Worm (Caenorhabditis elegans) whole organism, L2 larva: ENCODE data around the gene C17C3.3.

Experiments
- C34F6.9 ChIP-seq: fragments of 150-350 bp; optimal IDR thresholded peaks from 2 replicates; lab custom pipeline; 2014; ENCODE audit warnings: missing biosample characterization, missing genetic modification characterization
- F13H6.1 ChIP-seq: sonication (generic microtip); optimal IDR thresholded peaks from 2 replicates; lab custom pipeline; 2016; ENCODE audit warnings: missing genetic modification characterization, missing compliant biosample characterization
- R02D3.7 ChIP-seq: fragments of 150-350 bp; optimal IDR thresholded peaks from 2 replicates; lab custom pipeline; 2014; ENCODE audit warnings: missing biosample characterization, missing genetic modification characterization
- Y55F3AM.14 ChIP-seq: fragments of 200-800 bp; sonication (Bioruptor generic); optimal IDR thresholded peaks from 2 replicates; lab custom pipeline; 2018; ENCODE audit warnings: mild to moderate bottlenecking, missing genetic modification characterization, missing compliant biosample characterization
- ZK546.5 ChIP-seq: sonication (generic microtip); optimal IDR thresholded peaks from 2 replicates; lab custom pipeline; 2017; ENCODE audit warnings: missing biosample characterization, missing genetic modification characterization
- aly-2 ChIP-seq: fragments of 150-350 bp; optimal IDR thresholded peaks from 2 replicates; lab custom pipeline; 2014; ENCODE audit warnings: missing biosample characterization, missing genetic modification characterization
- ama-1 ChIP-seq: fragments of 150-350 bp; optimal IDR thresholded peaks from 2 replicates; lab custom pipeline; 2018; ENCODE audit warnings: inconsistent platforms
- ceh-16 ChIP-seq: fragments of 150-350 bp; optimal IDR thresholded peaks from 2 replicates; lab custom pipeline; 2014; ENCODE audit warnings: missing biosample characterization, missing genetic modification characterization
- ceh-82 ChIP-seq: fragments of 150-350 bp; optimal IDR thresholded peaks from 2 replicates; lab custom pipeline; 2014; ENCODE audit warnings: missing biosample characterization, missing genetic modification characterization
- crh-2 ChIP-seq: sonication (generic microtip); optimal IDR thresholded peaks from 2 replicates; lab custom pipeline; 2017; ENCODE audit warnings: missing biosample characterization, missing genetic modification characterization
- dmd-4 ChIP-seq: sonication (generic microtip); optimal IDR thresholded peaks from 2 replicates; lab custom pipeline; 2017; ENCODE audit warnings: missing biosample characterization, missing genetic modification characterization
- elt-1 ChIP-seq: fragments of 150-350 bp; optimal IDR thresholded peaks from 2 replicates; lab custom pipeline; 2014; ENCODE audit warnings: missing biosample characterization, missing genetic modification characterization
- elt-3 ChIP-seq: sonication (generic microtip); optimal IDR thresholded peaks from 2 replicates; lab custom pipeline; 2017; ENCODE audit warnings: missing biosample characterization, missing genetic modification characterization
- fos-1 ChIP-seq: fragments of 150-350 bp; optimal IDR thresholded peaks from 2 replicates; lab custom pipeline; 2014; ENCODE audit warnings: missing biosample characterization, missing genetic modification characterization
- gmeb-1 ChIP-seq: fragments of 150-350 bp; optimal IDR thresholded peaks from 2 replicates; lab custom pipeline; 2014; ENCODE audit warnings: missing biosample characterization, missing genetic modification characterization
- lin-11 ChIP-seq: fragments of 150-350 bp; sonication (generic microtip); optimal IDR thresholded peaks from 2 replicates; lab custom pipeline; 2014; ENCODE audit warnings: missing biosample characterization, missing genetic modification characterization, inconsistent platforms, mixed read lengths
- lin-13 ChIP-seq: fragments of 150-350 bp; optimal IDR thresholded peaks from 2 replicates; lab custom pipeline; 2014; ENCODE audit warnings: missing biosample characterization, missing genetic modification reagents, missing genetic modification characterization
- lin-39 ChIP-seq: fragments of 150-350 bp; optimal IDR thresholded peaks from 2 replicates; lab custom pipeline; 2014; ENCODE audit warnings: missing biosample characterization, missing genetic modification reagents, missing genetic modification characterization
- lsy-2 ChIP-seq, 2 experiments: fragments of 150-350 bp in 1 of 2; sonication (generic microtip) in 1 of 2; optimal IDR thresholded peaks; 2 replicates each; lab custom pipeline; 2014 to 2017; ENCODE audit warnings: missing biosample characterization in 2 of 2, missing genetic modification characterization in 2 of 2
- mab-5 ChIP-seq: fragments of 150-350 bp; optimal IDR thresholded peaks from 2 replicates; lab custom pipeline; 2014; ENCODE audit warnings: missing biosample characterization, missing genetic modification characterization
- mbf-1 ChIP-seq: sonication (generic microtip); optimal IDR thresholded peaks from 2 replicates; lab custom pipeline; 2017; ENCODE audit warnings: missing biosample characterization, missing genetic modification characterization
- mdl-1 ChIP-seq, 2 experiments: fragments of 150-350 bp in 1 of 2; sonication (generic microtip) in 1 of 2; optimal IDR thresholded peaks; 2 replicates each; lab custom pipeline; 2017; ENCODE audit warnings: missing biosample characterization in 2 of 2, missing genetic modification characterization in 2 of 2
- nhr-10 ChIP-seq: sonication (generic microtip); optimal IDR thresholded peaks from 2 replicates; lab custom pipeline; 2017; ENCODE audit warnings: missing biosample characterization, missing genetic modification characterization
- nhr-11 ChIP-seq: fragments of 150-350 bp; optimal IDR thresholded peaks from 2 replicates; lab custom pipeline; 2014; ENCODE audit warnings: missing biosample characterization, missing genetic modification characterization
- nhr-12 ChIP-seq: fragments of 150-350 bp; optimal IDR thresholded peaks from 2 replicates; lab custom pipeline; 2014; ENCODE audit warnings: missing biosample characterization, missing genetic modification characterization
- nhr-129 ChIP-seq: fragments of 150-350 bp; optimal IDR thresholded peaks from 2 replicates; lab custom pipeline; 2014; ENCODE audit warnings: missing biosample characterization, missing genetic modification characterization
- nhr-21 ChIP-seq: fragments of 150-350 bp; optimal IDR thresholded peaks from 2 replicates; lab custom pipeline; 2014; ENCODE audit warnings: missing biosample characterization, missing genetic modification characterization
- nhr-23 ChIP-seq: fragments of 150-350 bp; optimal IDR thresholded peaks from 2 replicates; lab custom pipeline; 2014; ENCODE audit warnings: missing biosample characterization, missing genetic modification reagents, missing genetic modification characterization
- nhr-237 ChIP-seq: fragments of 150-350 bp; optimal IDR thresholded peaks from 2 replicates; lab custom pipeline; 2014; ENCODE audit warnings: missing biosample characterization, missing genetic modification characterization
- nhr-25 ChIP-seq: fragments of 150-350 bp; sonication (generic microtip); optimal IDR thresholded peaks from 3 replicates; lab custom pipeline; 2014; ENCODE audit warnings: missing biosample characterization, missing genetic modification characterization
- nhr-6 ChIP-seq: fragments of 150-350 bp; optimal IDR thresholded peaks from 2 replicates; lab custom pipeline; 2014; ENCODE audit warnings: missing biosample characterization, missing genetic modification characterization
- nhr-77 ChIP-seq: fragments of 150-350 bp; optimal IDR thresholded peaks from 2 replicates; lab custom pipeline; 2014; ENCODE audit warnings: missing biosample characterization, missing genetic modification characterization
- peb-1 ChIP-seq: fragments of 150-350 bp; optimal IDR thresholded peaks from 2 replicates; lab custom pipeline; 2014; ENCODE audit warnings: missing biosample characterization, missing genetic modification characterization
- sma-3 ChIP-seq: sonication (generic microtip); optimal IDR thresholded peaks from 2 replicates; lab custom pipeline; 2016; ENCODE audit warnings: missing genetic modification reagents, missing genetic modification characterization, missing compliant biosample characterization
- sma-9 ChIP-seq, 2 experiments: fragments of 150-350 bp in 1 of 2; sonication (generic microtip) in 1 of 2; optimal IDR thresholded peaks; 2 replicates each; lab custom pipeline; 2014 to 2016; ENCODE audit warnings: missing genetic modification characterization in 2 of 2, mild to moderate bottlenecking in 1 of 2, missing biosample characterization in 1 of 2, missing compliant biosample characterization in 1 of 2, missing genetic modification reagents in 1 of 2, moderate library complexity in 1 of 2
- snpc-4 ChIP-seq: fragments of 150-350 bp; optimal IDR thresholded peaks from 2 replicates; lab custom pipeline; 2014; ENCODE audit warnings: missing biosample characterization, missing genetic modification characterization
- unc-39 ChIP-seq: fragments of 150-350 bp; optimal IDR thresholded peaks from 2 replicates; lab custom pipeline; 2014; ENCODE audit warnings: missing biosample characterization, missing genetic modification characterization
- unc-55 ChIP-seq: fragments of 150-350 bp; sonication (generic microtip); optimal IDR thresholded peaks from 3 replicates; lab custom pipeline; 2014; ENCODE audit warnings: missing biosample characterization, missing genetic modification reagents, missing genetic modification characterization
- unc-62 ChIP-seq: fragments of 150-350 bp; optimal IDR thresholded peaks from 2 replicates; lab custom pipeline; 2014; ENCODE audit warnings: missing biosample characterization, missing genetic modification reagents, missing genetic modification characterization
- zag-1 ChIP-seq: fragments of 150-350 bp; optimal IDR thresholded peaks from 2 replicates; lab custom pipeline; 2014; ENCODE audit warnings: missing biosample characterization, missing genetic modification characterization
- ztf-11 ChIP-seq: sonication (generic microtip); optimal IDR thresholded peaks from 2 replicates; lab custom pipeline; 2017; ENCODE audit warnings: missing biosample characterization, missing genetic modification characterization
- ztf-4 ChIP-seq: fragments of 150-350 bp; optimal IDR thresholded peaks from 2 replicates; lab custom pipeline; 2014; ENCODE audit warnings: missing biosample characterization, missing genetic modification characterization

Gene C17C3.3

DNA sequence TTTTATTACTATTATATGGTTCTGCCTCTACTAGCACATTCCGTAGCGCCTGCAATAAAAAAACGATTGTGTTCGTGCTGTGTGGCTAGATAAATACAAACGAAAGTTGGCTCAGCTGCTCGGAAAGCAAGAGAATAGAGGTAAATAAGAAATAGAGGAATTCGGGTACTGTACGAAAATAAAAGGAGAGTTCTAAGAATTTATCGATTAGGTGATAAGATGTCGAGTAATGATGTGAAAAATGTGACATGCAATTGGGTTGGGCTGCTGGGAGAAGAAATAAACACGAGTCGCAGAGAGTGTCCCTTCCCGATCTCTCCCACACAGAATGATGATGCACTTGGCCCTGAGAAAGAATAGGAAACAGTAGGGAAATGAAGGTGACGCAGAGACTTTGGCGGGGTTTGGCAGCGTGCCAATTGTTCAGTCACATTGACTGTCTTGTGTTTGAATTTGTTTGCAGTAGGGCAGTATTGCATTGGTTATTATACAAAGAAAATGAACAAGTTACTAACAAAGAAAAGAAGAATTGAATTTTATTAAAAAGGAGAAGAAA lies 31.9 kb downstream of the C17C3.3 start, which contains the start of gene cdc-14 (continued):
- TF ChIP-seq dmd-4 (no peak), F13H6.1 (tag; lab: Kevin White, UChicago) (peak; percentile 86), peb-1 (tag; lab: Kevin White, UChicago) (no peak), ceh-16 (peak; percentile 63), nhr-77 (tag; lab: Kevin White, UChicago) (no peak), mab-5 (tag; lab: Kevin White, UChicago) (peak; percentile 35), nhr-10 (no peak), nhr-21 (tag; lab: Kevin White, UChicago) (peak; percentile 41), C34F6.9 (peak; percentile 82), unc-55 (GFP tag; lab: Kevin White, UChicago) (peak; percentile 28)
- TF ChIP-seq, all 48 proteins: peak for 24

DNA sequence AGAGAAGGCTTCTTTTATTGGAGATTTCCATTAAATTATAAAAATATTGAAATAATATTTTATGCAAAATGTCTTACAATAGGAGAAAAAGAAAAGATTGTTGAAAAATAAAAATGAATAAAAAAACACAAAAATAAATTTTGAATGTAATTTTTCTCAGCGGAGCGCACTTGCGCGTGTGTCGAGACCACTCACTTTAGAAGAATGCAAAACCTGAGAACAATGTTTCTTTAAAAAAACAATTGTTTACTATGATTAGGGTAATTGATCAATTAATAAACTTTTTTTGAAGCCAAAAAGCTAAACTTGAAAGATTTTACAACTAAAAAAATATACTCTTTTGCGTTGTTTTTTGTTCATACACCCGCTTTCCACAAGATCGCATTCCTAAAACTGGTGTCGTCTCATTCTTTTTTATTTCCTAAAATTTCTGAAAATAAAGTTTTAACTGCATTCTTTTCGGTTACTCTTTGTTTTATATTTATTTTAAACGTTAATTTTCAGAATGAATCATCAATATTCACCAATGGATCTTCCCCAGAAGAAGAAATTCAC lies 32.8 kb downstream of the C17C3.3 start, which contains the start of gene ttc-4:
TSS of gene ttc-4 (plus strand) at position 505 of the 555 bp plus-strand sequence.
- no peak for TF ChIP-seq nhr-6
- TF ChIP-seq sma-3 (GFP tag; lab: Kevin White, UChicago), result peak; percentile 20
- TF ChIP-seq crh-2 (tag; lab: Kevin White, UChicago), result peak; percentile 28
- TF ChIP-seq nhr-11, result no peak
- peak; percentile 25 for TF ChIP-seq fos-1 (tag; lab: Kevin White, UChicago)
- peak; percentile 4 for TF ChIP-seq F13H6.1 (tag; lab: Kevin White, UChicago)
- TF ChIP-seq lin-13 (GFP tag; lab: Kevin White, UChicago), result peak; percentile 27
- TF ChIP-seq nhr-129, result peak; percentile 27
- peak; percentile 68 for TF ChIP-seq C34F6.9
- peak; percentile 22 for TF ChIP-seq nhr-25 (tag; lab: Kevin White, UChicago)
- no peak for TF ChIP-seq unc-62 (GFP tag; lab: Kevin White, UChicago)
- peak; percentile 76 for TF ChIP-seq unc-55 (GFP tag; lab: Kevin White, UChicago)
- TF ChIP-seq lsy-2 (tag; optimal IDR thresholded peaks at IDR 0.05; lab: Kevin White, UChicago), result peak in 1 of 2 experiments; percentile 66

DNA sequence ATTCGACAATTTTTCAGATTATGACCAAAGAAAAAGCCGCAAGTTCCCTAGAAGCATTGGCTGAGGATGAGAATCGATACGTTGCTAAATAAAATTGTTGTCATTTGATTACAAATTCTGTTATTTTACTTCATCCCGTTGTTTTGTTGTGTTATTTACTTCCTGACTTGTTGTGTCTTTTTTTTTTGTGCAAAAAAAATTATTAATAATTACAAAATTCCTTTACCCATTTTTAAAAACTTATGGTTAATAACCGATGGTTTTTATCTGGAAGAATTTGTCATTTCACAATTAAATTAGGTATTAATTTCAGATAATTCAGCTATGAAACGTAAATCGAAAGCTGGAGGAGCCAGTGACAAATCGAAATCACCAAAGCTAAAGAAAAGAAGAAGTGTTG lies 34.7 kb downstream of the C17C3.3 start, which contains the start of gene C17G10.1:
TSS of gene C17G10.1 (plus strand) at position 301 of the 400 bp plus-strand sequence.
- TF ChIP-seq nhr-23 (no peak), ztf-4 (tag; lab: Kevin White, UChicago) (no peak), mab-5 (tag; lab: Kevin White, UChicago) (no peak), zag-1 (tag; lab: Kevin White, UChicago) (no peak), ceh-82 (no peak), fos-1 (tag; lab: Kevin White, UChicago) (no peak), F13H6.1 (tag; lab: Kevin White, UChicago) (no peak), aly-2 (no peak), lsy-2 (tag; optimal IDR thresholded peaks at IDR 0.05; lab: Kevin White, UChicago) (no peak), nhr-12 (tag; lab: Kevin White, UChicago) (no peak), dmd-4 (no peak), crh-2 (tag; lab: Kevin White, UChicago) (no peak)

DNA sequence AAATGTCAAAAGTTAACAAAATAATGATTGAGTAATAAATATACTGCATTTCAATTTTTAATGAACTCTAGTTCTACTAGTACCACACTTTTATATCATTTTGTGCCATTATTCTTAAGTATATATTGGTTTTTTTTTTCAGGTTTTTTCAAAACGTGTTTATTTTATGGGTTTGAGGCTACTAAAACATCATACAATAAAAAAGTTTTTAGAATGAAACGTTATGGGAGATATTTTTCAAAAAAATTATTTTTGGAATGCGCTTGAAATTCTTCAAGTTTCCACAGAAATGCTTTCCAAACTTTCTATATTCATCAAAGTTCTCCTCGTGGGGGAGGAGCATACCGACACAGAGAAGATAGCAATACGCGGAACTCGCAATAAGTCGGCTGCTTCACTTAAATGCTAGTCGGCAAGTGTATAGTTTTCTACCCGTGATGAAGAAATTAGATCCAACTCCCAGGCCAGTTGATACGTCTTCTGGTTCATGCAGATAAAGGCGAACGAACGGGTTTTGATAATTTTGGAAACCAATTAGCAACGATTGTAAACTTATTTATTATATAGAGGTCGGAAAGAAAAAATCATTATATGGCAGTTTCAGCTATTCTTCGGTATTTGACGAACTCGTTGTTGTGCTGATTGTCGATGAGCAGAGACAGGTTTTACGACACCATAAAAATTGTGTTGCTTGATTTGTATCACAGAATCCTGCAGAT lies 37.9 kb downstream of the C17C3.3 start, which contains the start of gene C17G10.10:
TSS of gene C17G10.10 (minus strand) at position 51 of the 719 bp plus-strand sequence.
- TF ChIP-seq lin-13 (GFP tag; lab: Kevin White, UChicago) (peak; percentile 53), zag-1 (tag; lab: Kevin White, UChicago) (no peak), nhr-21 (tag; lab: Kevin White, UChicago) (peak; percentile 78), Y55F3AM.14 (no peak), nhr-237 (tag; lab: Kevin White, UChicago) (no peak), sma-9 (GFP tag; optimal IDR thresholded peaks at IDR 0.05; lab: Kevin White, UChicago) (peak; percentile 91), sma-9 (tag; optimal IDR thresholded peaks at IDR 0.05; lab: Kevin White, UChicago) (no peak), nhr-25 (tag; lab: Kevin White, UChicago) (peak; percentile 62), unc-62 (GFP tag; lab: Kevin White, UChicago) (no peak), mdl-1 (tag; optimal IDR thresholded peaks at IDR 0.05; lab: Kevin White, UChicago) (peak; percentile 54 to 59), ama-1 (lab: Kevin White, UChicago) (peak; percentile 98), mbf-1 (tag; lab: Kevin White, UChicago) (no peak), lin-11 (tag; lab: Kevin White, UChicago) (no peak), snpc-4 (peak; percentile 99), elt-1 (tag; lab: Kevin White, UChicago) (no peak), gmeb-1 (tag; lab: Kevin White, UChicago) (peak; percentile 82), nhr-12 (tag; lab: Kevin White, UChicago) (no peak), nhr-11 (no peak), nhr-129 (peak; percentile 45), crh-2 (tag; lab: Kevin White, UChicago) (peak; percentile 69), peb-1 (tag; lab: Kevin White, UChicago) (no peak), elt-3 (no peak), lsy-2 (tag; optimal IDR thresholded peaks at IDR 0.05; lab: Kevin White, UChicago) (peak; percentile 62 to 75), unc-39 (no peak), ztf-4 (tag; lab: Kevin White, UChicago) (peak; percentile 9), ZK546.5 (no peak), lin-39 (tag; lab: Kevin White, UChicago) (no peak), R02D3.7 (no peak), nhr-6 (peak; percentile 41), aly-2 (no peak), ztf-11 (tag; lab: Kevin White, UChicago) (no peak), F13H6.1 (tag; lab: Kevin White, UChicago) (peak; percentile 58)
